Fruit fly (Drosophila melanogaster): ENCODE measurements around the gene CG3473.
A peak's percentile ranks its signal among the peaks of the same experiment; 100 is the strongest.

The CG3473 gene

DNA sequence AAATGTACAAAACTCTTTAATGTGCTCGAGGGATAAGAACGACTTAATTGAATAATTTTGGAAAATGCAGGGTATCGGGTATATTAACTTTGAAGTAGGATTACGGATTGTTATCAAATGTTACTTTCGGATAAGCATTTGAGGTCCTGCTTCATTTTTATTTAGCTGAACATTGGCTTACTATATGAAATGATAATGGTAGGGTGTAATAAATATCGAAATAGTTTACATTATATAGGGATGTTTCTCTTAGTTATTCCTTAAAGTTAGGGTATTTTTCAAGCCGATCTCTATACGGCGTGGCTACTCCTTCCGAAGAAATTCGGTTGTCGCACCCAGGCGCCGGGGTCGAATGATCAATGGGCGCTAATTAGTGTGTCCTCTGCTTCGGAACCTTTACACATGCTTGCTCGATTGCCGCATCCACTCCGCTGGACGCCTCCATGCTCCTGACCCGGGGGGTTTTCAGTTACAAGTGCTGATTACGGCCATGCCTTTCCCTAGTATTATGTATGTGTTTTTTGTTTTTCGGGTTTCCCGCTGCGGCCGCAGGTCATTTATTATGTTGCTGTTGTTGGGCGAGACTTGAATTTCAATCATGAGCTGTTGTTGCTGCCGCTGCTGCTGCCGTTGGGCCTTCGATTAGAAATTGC is 23.5 kb downstream of the CG3473 start (continued):
- TF ChIP-seq CG8281 (tag; optimal IDR thresholded peaks at IDR 0.05) (no peak), Aef1 (GFP tag; IDR thresholded peaks at IDR 0.05) (no peak), dati (GFP tag; IDR thresholded peaks at IDR 0.05) (no peak), CG2120 (GFP tag; optimal IDR thresholded peaks at IDR 0.05) (no peak), Bgb (GFP tag; IDR thresholded peaks at IDR 0.05; ENCODE audit: partially characterized antibody) (no peak), zfh1 (GFP tag; IDR thresholded peaks at IDR 0.05) (no peak), Adf1 (GFP tag; IDR thresholded peaks at IDR 0.05) (no peak), CrebB (tag; optimal IDR thresholded peaks at IDR 0.05) (no peak), Six4 (GFP tag; optimal IDR thresholded peaks at IDR 0.05) (no peak), Dll (GFP tag; IDR thresholded peaks at IDR 0.05; ENCODE audit: partially characterized antibody) (no peak), pfk (GFP tag; optimal IDR thresholded peaks at IDR 0.05) (no peak), kni (GFP tag; optimal IDR thresholded peaks at IDR 0.05) (peak; percentile 72), grau (tag; optimal IDR thresholded peaks at IDR 0.05) (peak; percentile 1), Scr (GFP tag; IDR thresholded peaks at IDR 0.05; ENCODE audit: partially characterized antibody) (no peak), CG17385 (GFP tag; optimal IDR thresholded peaks at IDR 0.05) (no peak), tll (GFP tag; optimal IDR thresholded peaks at IDR 0.05) (no peak), NC2β (GFP tag; optimal IDR thresholded peaks at IDR 0.05) (no peak), CG43689 (GFP tag; IDR thresholded peaks at IDR 0.05) (no peak), Spps (tag; optimal IDR thresholded peaks at IDR 0.05) (peak; percentile 17), lola (GFP tag; optimal IDR thresholded peaks at IDR 0.05) (peak in 1 of 3 experiments; percentile 52), fd102C (GFP tag; optimal IDR thresholded peaks at IDR 0.05) (no peak), Oli (tag; optimal IDR thresholded peaks at IDR 0.05) (peak; percentile 14), H2.0 (GFP tag; IDR thresholded peaks at IDR 0.05) (no peak), otp (GFP tag; IDR thresholded peaks at IDR 0.05) (no peak; the same call in 2 of the 3 replicates), Fer2 (tag; optimal IDR thresholded peaks at IDR 0.05) (no peak), Ptx1 (GFP tag; IDR thresholded peaks at IDR 0.05) (no peak), rib (GFP tag; IDR thresholded peaks at IDR 0.05) (no peak), gt (GFP tag; IDR thresholded peaks at IDR 0.05) (no peak), CG8089 (GFP tag; optimal IDR thresholded peaks at IDR 0.05) (no peak), Med (GFP tag) (peak; percentile 43), eyg (GFP tag; optimal IDR thresholded peaks at IDR 0.05) (no peak), E2f1 (GFP tag; IDR thresholded peaks at IDR 0.05) (no peak), chinmo (GFP tag; IDR thresholded peaks at IDR 0.05; ENCODE audit: partially characterized antibody) (no peak), sim (GFP tag; IDR thresholded peaks at IDR 0.05) (no peak), row (GFP tag; IDR thresholded peaks at IDR 0.05) (peak; percentile 67), CG17328 (GFP tag; IDR thresholded peaks at IDR 0.05) (no peak), CG11456 (GFP tag; IDR thresholded peaks at IDR 0.05) (no peak), slbo (GFP tag; IDR thresholded peaks at IDR 0.05) (no peak), Hmr (GFP tag; optimal IDR thresholded peaks at IDR 0.05) (no peak), CG33213 (GFP tag; optimal IDR thresholded peaks at IDR 0.05) (no peak), ato (GFP tag; IDR thresholded peaks at IDR 0.05; ENCODE audit: partially characterized antibody) (no peak), Neu2 (GFP tag; optimal IDR thresholded peaks at IDR 0.05; ENCODE audit: borderline replicate concordance) (no peak), CG15514 (GFP tag; optimal IDR thresholded peaks at IDR 0.05) (no peak), ranshi (GFP tag; IDR thresholded peaks at IDR 0.05) (no peak), D19B (GFP tag; optimal IDR thresholded peaks at IDR 0.05) (no peak), CG10565 (GFP tag; optimal IDR thresholded peaks at IDR 0.05) (no peak), NK7.1 (GFP tag; optimal IDR thresholded peaks at IDR 0.05) (no peak), B-H2 (GFP tag; optimal IDR thresholded peaks at IDR 0.05) (no peak), YL-1 (GFP tag; optimal IDR thresholded peaks at IDR 0.05) (no peak), CG4360 (GFP tag; IDR thresholded peaks at IDR 0.05) (peak; percentile 83)

All from whole organism, embryonic.